Fruit fly (Drosophila melanogaster): ENCODE measurements around the gene Or83c.
A peak's percentile ranks its signal among the peaks of the same experiment; 100 is the strongest.

Or83c gene

dm6 chr3R:6112252-6112995, 34.3 kb upstream of the Or83c start, which contains the start of gene Obp83g (continued):
- TF ChIP-seq pum (GFP tag; optimal IDR thresholded peaks at IDR 0.05), result peak; percentile 10
- peak; percentile 65 for TF ChIP-seq lab (GFP tag; optimal IDR thresholded peaks at IDR 0.05)
- peak; percentile 43 for TF ChIP-seq CG12659 (GFP tag; optimal IDR thresholded peaks at IDR 0.05)
- TF ChIP-seq CG34224 (GFP tag; IDR thresholded peaks at IDR 0.05; ENCODE audit: partially characterized antibody), result no peak
- no peak for TF ChIP-seq CG1024 (GFP tag; IDR thresholded peaks at IDR 0.05)
- no peak for TF ChIP-seq CG30431 (GFP tag; optimal IDR thresholded peaks at IDR 0.05)
- TF ChIP-seq CG2116 (GFP tag; optimal IDR thresholded peaks at IDR 0.05), result no peak
- TF ChIP-seq kni (GFP tag; optimal IDR thresholded peaks at IDR 0.05), result peak; percentile 46
- no peak for TF ChIP-seq sim (GFP tag; IDR thresholded peaks at IDR 0.05)
- TF ChIP-seq CG3065 (GFP tag; optimal IDR thresholded peaks at IDR 0.05), result no peak
- TF ChIP-seq CG4617 (GFP tag; optimal IDR thresholded peaks at IDR 0.05; ENCODE audit: borderline replicate concordance), result no peak
- no peak for TF ChIP-seq E2f1 (GFP tag; IDR thresholded peaks at IDR 0.05)
- peak; percentile 40 for TF ChIP-seq ind (GFP tag; optimal IDR thresholded peaks at IDR 0.05)
- no peak for TF ChIP-seq CG2199 (GFP tag; IDR thresholded peaks at IDR 0.05)
- peak; percentile 10 for TF ChIP-seq az2 (GFP tag; optimal IDR thresholded peaks at IDR 0.05)
- peak; percentile 74 for TF ChIP-seq Med (GFP tag)
- peak; percentile 55 for TF ChIP-seq sug (tag; optimal IDR thresholded peaks at IDR 0.05)
- TF ChIP-seq CG1647 (GFP tag; optimal IDR thresholded peaks at IDR 0.05), result no peak
- TF ChIP-seq CG14014 (GFP tag; IDR thresholded peaks at IDR 0.05), result no peak
- no peak for TF ChIP-seq CG10979 (tag; optimal IDR thresholded peaks at IDR 0.05)
- TF ChIP-seq CG10959 (GFP tag; IDR thresholded peaks at IDR 0.05), result no peak
- peak; percentile 10; the same call in 1 of the 2 replicates for TF ChIP-seq CG6272 (GFP tag; IDR thresholded peaks at IDR 0.05)
- TF ChIP-seq CG4404 (GFP tag; IDR thresholded peaks at IDR 0.05), result no peak
- TF ChIP-seq cato (GFP tag; optimal IDR thresholded peaks at IDR 0.05; ENCODE audit: borderline replicate concordance), result no peak
- TF ChIP-seq danr (GFP tag; IDR thresholded peaks at IDR 0.05), result no peak
- no peak for TF ChIP-seq CTCF (GFP tag; optimal IDR thresholded peaks at IDR 0.05)
- no peak for TF ChIP-seq NC2β (GFP tag; optimal IDR thresholded peaks at IDR 0.05)
- TF ChIP-seq CG15479 (GFP tag; optimal IDR thresholded peaks at IDR 0.05), result no peak
- TF ChIP-seq CG5180 (GFP tag; optimal IDR thresholded peaks at IDR 0.05), result peak; percentile 75
- TF ChIP-seq CG43689 (GFP tag; IDR thresholded peaks at IDR 0.05), result no peak
- no peak for TF ChIP-seq trem (tag; optimal IDR thresholded peaks at IDR 0.05)
- no peak for TF ChIP-seq zen (tag; optimal IDR thresholded peaks at IDR 0.05)
- peak; percentile 19 for TF ChIP-seq CG1233 (GFP tag; optimal IDR thresholded peaks at IDR 0.05)
- peak; percentile 70 for TF ChIP-seq crol (GFP tag; IDR thresholded peaks at IDR 0.05)
- TF ChIP-seq CG17829 (tag; optimal IDR thresholded peaks at IDR 0.05), result peak; percentile 9
- TF ChIP-seq Hsf (GFP tag; optimal IDR thresholded peaks at IDR 0.05), result peak; percentile 36
- no peak for TF ChIP-seq ftz-f1 (GFP tag; optimal IDR thresholded peaks at IDR 0.05)
- no peak for TF ChIP-seq CkIIα-i1 (GFP tag; IDR thresholded peaks at IDR 0.05)
- TF ChIP-seq D19B (GFP tag; optimal IDR thresholded peaks at IDR 0.05), result peak; percentile 12
- no peak for TF ChIP-seq Doc3 (GFP tag; IDR thresholded peaks at IDR 0.05; ENCODE audit: partially characterized antibody)
- peak; percentile 93 for TF ChIP-seq CG6175 (GFP tag; IDR thresholded peaks at IDR 0.05)
- no peak for TF ChIP-seq Mes4 (GFP tag; optimal IDR thresholded peaks at IDR 0.05)
- TF ChIP-seq CG31388 (GFP tag; optimal IDR thresholded peaks at IDR 0.05), result no peak
- no peak for TF ChIP-seq CG8359 (GFP tag; optimal IDR thresholded peaks at IDR 0.05; ENCODE audit: borderline replicate concordance)
- no peak for TF ChIP-seq CG17802 (tag; optimal IDR thresholded peaks at IDR 0.05)
- no peak for TF ChIP-seq shn (GFP tag; optimal IDR thresholded peaks at IDR 0.05)
- TF ChIP-seq pzg (GFP tag; optimal IDR thresholded peaks at IDR 0.05), result no peak
- no peak for TF ChIP-seq her (GFP tag; optimal IDR thresholded peaks at IDR 0.05)
- peak in 1 of 2 experiments; percentile 69 for TF ChIP-seq Hr51 (GFP tag; optimal IDR thresholded peaks at IDR 0.05)
- TF ChIP-seq Abd-B (GFP tag; optimal IDR thresholded peaks at IDR 0.05), result peak; percentile 21
- TF ChIP-seq h (optimal IDR thresholded peaks at IDR 0.05), result no peak
